Fruit fly (Drosophila melanogaster) S2 (cell line): ENCODE data around the gene Nemp.

Source experiments
- CG8478 ChIP-seq: fragments of >200 bp; optimal IDR thresholded peaks from 2 replicates; lab custom pipeline; 2018
- CTCF ChIP-seq, 2 experiments: fragments of >200 bp; optimal IDR thresholded peaks; 2 replicates each; lab custom pipeline; 2018

dm6 chrX:16691440-16691839, 36.6 kb upstream of the Nemp start:
- TF ChIP-seq CG8478 (lab: Kevin White, UChicago), result no peak
- TF ChIP-seq CTCF (optimal IDR thresholded peaks at IDR 0.05; lab: Kevin White, UChicago), result no peak
